Worm (Caenorhabditis elegans) whole organism, L4/young adult: ENCODE data around the gene F22B7.9.

Experiments
- W03F9.2 ChIP-seq: fragments of 150-350 bp; optimal IDR thresholded peaks from 2 replicates; lab custom pipeline; 2014; ENCODE audit warnings: missing biosample characterization, missing genetic modification characterization
- dao-5 ChIP-seq: sonication (generic microtip); optimal IDR thresholded peaks from 2 replicates; lab custom pipeline; 2016; ENCODE audit warnings: missing genotype, missing genetic modification characterization, moderate library complexity, missing compliant biosample characterization
- him-1 ChIP-seq: sonication (generic microtip); optimal IDR thresholded peaks from 2 replicates; lab custom pipeline; 2016; ENCODE audit warnings: missing genotype, missing genetic modification reagents, missing genetic modification characterization, missing compliant biosample characterization

ce11 chrIII:8652922-8653321, 803 bp downstream of the F22B7.9 start:
- TF ChIP-seq dao-5 (tag; lab: Kevin White, UChicago) (no peak), him-1 (tag; lab: Kevin White, UChicago) (no peak), W03F9.2 (tag; lab: Kevin White, UChicago) (no peak)
